Fruit fly (Drosophila melanogaster) whole organism, embryonic: ENCODE data around the gene CG14142.

Experiments
- CG10274 ChIP-seq: fragments of 200-800 bp; sonication (Bioruptor generic); optimal IDR thresholded peaks from 3 replicates; lab custom pipeline; 2017; ENCODE audit warnings: missing biosample characterization, mild to moderate bottlenecking, missing genetic modification characterization
- CG10462 ChIP-seq: fragments of 200-800 bp; sonication (Bioruptor generic); optimal IDR thresholded peaks from 2 replicates; lab custom pipeline; 2016; ENCODE audit warnings: missing biosample characterization, missing genetic modification characterization
- CG10959 ChIP-seq: fragments of 200-800 bp; sonication (Bioruptor generic); IDR thresholded peaks from 2 replicates; pipeline ENCODE4 v1.3.6; 2022; ENCODE audit warnings: missing biosample characterization, missing genetic modification characterization
- CG11723 ChIP-seq: fragments of 200-800 bp; sonication (Bioruptor generic); optimal IDR thresholded peaks from 2 replicates; lab custom pipeline; 2017; ENCODE audit warnings: missing biosample characterization, mild to moderate bottlenecking, missing genetic modification characterization
- CG14441 ChIP-seq: fragments of 200-800 bp; sonication (Bioruptor generic); IDR thresholded peaks from 2 replicates; pipeline ENCODE4 v1.3.6; 2022; ENCODE audit warnings: missing biosample characterization, missing genetic modification characterization
- CG16813 ChIP-seq: fragments of 200-800 bp; sonication (Bioruptor generic); IDR thresholded peaks from 3 replicates; pipeline ENCODE4 v1.3.6; 2022; ENCODE audit warnings: missing biosample characterization, missing genetic modification characterization; ENCODE audit not compliant: partially characterized antibody
- CG17385 ChIP-seq: fragments of 200-800 bp; sonication (Bioruptor generic); optimal IDR thresholded peaks from 3 replicates; lab custom pipeline; 2018; ENCODE audit warnings: missing biosample characterization, mild to moderate bottlenecking, missing genetic modification characterization
- CG17802 ChIP-seq: fragments of 200-800 bp; sonication (Bioruptor generic); optimal IDR thresholded peaks from 2 replicates; lab custom pipeline; 2018; ENCODE audit warnings: missing biosample characterization, mild to moderate bottlenecking, missing genetic modification characterization, moderate library complexity
- CG30403 ChIP-seq: fragments of 200-800 bp; sonication (Bioruptor generic); optimal IDR thresholded peaks from 3 replicates; lab custom pipeline; 2016; ENCODE audit warnings: missing biosample characterization, missing genetic modification characterization
- CG31441 ChIP-seq: fragments of 200-800 bp; sonication (Bioruptor generic); IDR thresholded peaks from 2 replicates; pipeline ENCODE4 v1.3.6; 2022; ENCODE audit warnings: missing biosample characterization, missing genetic modification characterization
- CG34422 ChIP-seq: fragments of 200-800 bp; sonication (Bioruptor generic); IDR thresholded peaks from 3 replicates; pipeline ENCODE4 v1.3.6; 2022; ENCODE audit warnings: missing biosample characterization, missing genetic modification characterization
- CG3847 ChIP-seq: fragments of 200-800 bp; sonication (Bioruptor generic); IDR thresholded peaks from 2 replicates; pipeline ENCODE4 v1.3.6; 2022; ENCODE audit warnings: missing biosample characterization, missing genetic modification characterization
- CG6689 ChIP-seq: fragments of 200-800 bp; sonication (Bioruptor generic); IDR thresholded peaks from 2 replicates; pipeline ENCODE4 v1.3.6; 2022; ENCODE audit warnings: missing biosample characterization, missing genetic modification characterization
- CG7839 ChIP-seq: fragments of 200-800 bp; sonication (Bioruptor generic); optimal IDR thresholded peaks from 3 replicates; lab custom pipeline; 2018; ENCODE audit warnings: missing biosample characterization, mild to moderate bottlenecking, missing genetic modification characterization, moderate library complexity
- CG7963 ChIP-seq: fragments of 200-800 bp; sonication (Bioruptor generic); IDR thresholded peaks from 3 replicates; pipeline ENCODE4 v1.3.6; 2022; ENCODE audit warnings: missing biosample characterization, missing genetic modification characterization; ENCODE audit not compliant: partially characterized antibody
- CG9932 ChIP-seq: fragments of 200-800 bp; sonication (Bioruptor generic); IDR thresholded peaks from 2 replicates; pipeline ENCODE4 v1.3.6; 2022; ENCODE audit warnings: missing biosample characterization, missing genetic modification characterization
- CHES-1-like ChIP-seq: fragments of 200-800 bp; sonication (Bioruptor generic); optimal IDR thresholded peaks from 2 replicates; lab custom pipeline; 2016; ENCODE audit warnings: missing biosample characterization, missing genetic modification characterization
- CTCF ChIP-seq: fragments of 200-800 bp; sonication (Bioruptor generic); optimal IDR thresholded peaks from 2 replicates; lab custom pipeline; 2017; ENCODE audit warnings: missing biosample characterization, mild to moderate bottlenecking, missing genetic modification characterization, moderate library complexity
- CkIIα-i1 ChIP-seq: fragments of 200-800 bp; sonication (Bioruptor generic); IDR thresholded peaks from 2 replicates; pipeline ENCODE4 v1.3.6; 2022; ENCODE audit warnings: missing biosample characterization, missing genetic modification characterization
- CoRest ChIP-seq: fragments of 200-800 bp; sonication (Bioruptor generic); optimal IDR thresholded peaks from 3 replicates; lab custom pipeline; 2018; ENCODE audit warnings: missing biosample characterization, mild to moderate bottlenecking, missing genetic modification characterization, moderate library complexity
- D ChIP-seq, 2 experiments: fragments of 200-800 bp in 1 of 2; fragments of >200 bp in 1 of 2; sonication (Bioruptor generic) in 1 of 2; optimal IDR thresholded peaks; 2 replicates in 1 of 2; 3 replicates in 1 of 2; lab custom pipeline; 2017; ENCODE audit warnings: mild to moderate bottlenecking in 1 of 2, missing biosample characterization in 1 of 2, missing genetic modification characterization in 1 of 2, missing genetic modification reagents in 1 of 2
- D19B ChIP-seq: fragments of 200-800 bp; sonication (Bioruptor generic); optimal IDR thresholded peaks from 2 replicates; lab custom pipeline; 2017; ENCODE audit warnings: missing biosample characterization, mild to moderate bottlenecking, missing genetic modification characterization
- Fer2 ChIP-seq: fragments of 200-800 bp; sonication (Bioruptor generic); optimal IDR thresholded peaks from 2 replicates; lab custom pipeline; 2018; ENCODE audit warnings: missing biosample characterization, mild to moderate bottlenecking, missing genetic modification characterization, moderate library complexity
- Gug ChIP-seq: fragments of 200-800 bp; sonication (Bioruptor generic); IDR thresholded peaks from 4 replicates; pipeline ENCODE4 v1.3.6; 2022; ENCODE audit warnings: missing biosample characterization, missing genetic modification characterization
- Hmr ChIP-seq: fragments of 200-800 bp; sonication (Bioruptor generic); optimal IDR thresholded peaks from 3 replicates; lab custom pipeline; 2017; ENCODE audit warnings: mild to moderate bottlenecking, missing biosample characterization, missing genetic modification reagents, missing genetic modification characterization
- Hsf ChIP-seq: fragments of 200-800 bp; sonication (Bioruptor generic); optimal IDR thresholded peaks from 3 replicates; lab custom pipeline; 2016; ENCODE audit warnings: missing biosample characterization, missing genetic modification characterization
- Mes4 ChIP-seq: fragments of 200-800 bp; sonication (Bioruptor generic); optimal IDR thresholded peaks from 2 replicates; lab custom pipeline; 2016; ENCODE audit warnings: missing biosample characterization, missing genetic modification characterization
- Optix ChIP-seq: fragments of 200-800 bp; sonication (Bioruptor generic); IDR thresholded peaks from 3 replicates; pipeline ENCODE4 v1.3.6; 2022; ENCODE audit warnings: missing biosample characterization, missing genetic modification characterization
- Ssrp ChIP-seq: fragments of 200-800 bp; sonication (Bioruptor generic); optimal IDR thresholded peaks from 2 replicates; lab custom pipeline; 2018; ENCODE audit warnings: missing biosample characterization, mild to moderate bottlenecking, missing genetic modification characterization, moderate library complexity
- bowl ChIP-seq: fragments of 200-800 bp; sonication (Bioruptor generic); IDR thresholded peaks from 2 replicates; pipeline ENCODE4 v1.3.6; 2022; ENCODE audit warnings: missing biosample characterization, missing genetic modification characterization
- dan ChIP-seq: fragments of 200-800 bp; sonication (Bioruptor generic); IDR thresholded peaks from 2 replicates; pipeline ENCODE4 v1.3.6; 2022; ENCODE audit warnings: missing biosample characterization, missing genetic modification characterization
- dm ChIP-seq: fragments of 200-800 bp; sonication (Bioruptor generic); optimal IDR thresholded peaks from 3 replicates; lab custom pipeline; 2016; ENCODE audit warnings: missing biosample characterization, missing genetic modification characterization
- inv ChIP-seq: fragments of 200-800 bp; sonication (Bioruptor generic); IDR thresholded peaks from 2 replicates; pipeline ENCODE4 v1.3.6; 2022; ENCODE audit warnings: missing biosample characterization, missing genetic modification characterization; ENCODE audit not compliant: partially characterized antibody
- jing ChIP-seq: fragments of 200-800 bp; sonication (Bioruptor generic); optimal IDR thresholded peaks from 2 replicates; lab custom pipeline; 2018; ENCODE audit warnings: missing biosample characterization, mild to moderate bottlenecking, missing genetic modification characterization
- knrl ChIP-seq: fragments of 200-800 bp; sonication (Bioruptor generic); IDR thresholded peaks from 3 replicates; pipeline ENCODE4 v1.3.6; 2022; ENCODE audit warnings: missing biosample characterization, missing genetic modification characterization; ENCODE audit not compliant: partially characterized antibody
- lola ChIP-seq, 3 experiments: fragments of >200 bp in 2 of 3; fragments of 200-800 bp in 1 of 3; sonication (Bioruptor generic) in 1 of 3; optimal IDR thresholded peaks; 2 replicates each; lab custom pipeline; 2017 to 2019; ENCODE audit warnings: missing biosample characterization in 3 of 3, missing genetic modification characterization in 3 of 3, mild to moderate bottlenecking in 1 of 3, moderate library complexity in 1 of 3
- lov ChIP-seq, 2 experiments: fragments of 200-800 bp in 1 of 2; fragments of >200 bp in 1 of 2; sonication (Bioruptor generic) in 1 of 2; IDR thresholded peaks in 1 of 2; optimal IDR thresholded peaks in 1 of 2; 2 replicates in 1 of 2; 3 replicates in 1 of 2; pipeline versions ENCODE4 v1.3.6 to Lab custom; 2017 to 2022; ENCODE audit warnings: missing biosample characterization in 1 of 2, missing genetic modification characterization in 1 of 2
- mld ChIP-seq: fragments of 200-800 bp; sonication (Bioruptor generic); IDR thresholded peaks from 3 replicates; pipeline ENCODE4 v1.3.6; 2022; ENCODE audit warnings: missing biosample characterization, missing genetic modification characterization; ENCODE audit not compliant: partially characterized antibody
- nau ChIP-seq: fragments of 200-800 bp; sonication (Bioruptor generic); optimal IDR thresholded peaks from 3 replicates; lab custom pipeline; 2017; ENCODE audit warnings: missing biosample characterization, mild to moderate bottlenecking, missing genetic modification characterization, missing genetic modification reagents
- pan ChIP-seq, 4 experiments: fragments of >200 bp in 3 of 4; fragments of 200-800 bp in 1 of 4; sonication (Bioruptor generic) in 1 of 4; optimal IDR thresholded peaks in 3 of 4; IDR thresholded peaks in 1 of 4; 2 replicates each; pipeline versions ENCODE4 v1.3.6 to Lab custom; 2017 to 2022; ENCODE audit warnings: missing biosample characterization in 2 of 4, missing genetic modification characterization in 2 of 4, mixed read lengths in 1 of 4
- pfk ChIP-seq: fragments of 200-800 bp; sonication (Bioruptor generic); optimal IDR thresholded peaks from 2 replicates; lab custom pipeline; 2018; ENCODE audit warnings: missing biosample characterization, mild to moderate bottlenecking, missing genetic modification characterization, moderate library complexity
- pros ChIP-seq: fragments of 200-800 bp; sonication (Bioruptor generic); optimal IDR thresholded peaks from 3 replicates; lab custom pipeline; 2019; ENCODE audit warnings: missing biosample characterization, mild to moderate bottlenecking, missing genetic modification characterization, moderate library complexity
- shn ChIP-seq: fragments of 200-800 bp; sonication (Bioruptor generic); optimal IDR thresholded peaks from 3 replicates; lab custom pipeline; 2016; ENCODE audit warnings: missing biosample characterization, missing genetic modification characterization
- so ChIP-seq: fragments of 200-800 bp; sonication (Bioruptor generic); IDR thresholded peaks from 3 replicates; pipeline ENCODE4 v1.3.6; 2022; ENCODE audit warnings: missing biosample characterization, missing genetic modification characterization
- sug ChIP-seq: fragments of 200-800 bp; optimal IDR thresholded peaks from 2 replicates; lab custom pipeline; 2019; ENCODE audit warnings: missing biosample characterization, mild to moderate bottlenecking, missing genetic modification characterization, moderate library complexity
- ttk ChIP-seq: fragments of 200-800 bp; sonication (Bioruptor generic); IDR thresholded peaks from 2 replicates; pipeline ENCODE4 v2.1.2; 2022; ENCODE audit warnings: missing biosample characterization, missing genetic modification characterization
- vnd ChIP-seq: fragments of 200-800 bp; sonication (Bioruptor generic); IDR thresholded peaks from 3 replicates; pipeline ENCODE4 v1.3.6; 2022; ENCODE audit warnings: missing biosample characterization, missing genetic modification characterization; ENCODE audit not compliant: partially characterized antibody
- yki ChIP-seq: fragments of >200 bp; optimal IDR thresholded peaks from 3 replicates; lab custom pipeline; 2018

Gene CG14142

dm6 chr3L:11148478-11149251 lies 24.6 kb upstream of the CG14142 start (continued):
- TF ChIP-seq CHES-1-like (GFP tag; lab: Kevin White, UChicago) (no peak), bowl (GFP tag; lab: Robert Waterston, UW) (no peak), Hmr (GFP tag; lab: Kevin White, UChicago) (no peak), CkIIα-i1 (GFP tag; lab: Robert Waterston, UW) (no peak), ttk (GFP tag; lab: Robert Waterston, UW) (0 out of 2 replicates have a peak, but pooled peaks have one; percentile 31), CG17385 (GFP tag; lab: Kevin White, UChicago) (peak; percentile 29), mld (GFP tag; lab: Robert Waterston, UW) (no peak), Mes4 (GFP tag; lab: Kevin White, UChicago) (no peak), yki (no peak), lov (optimal IDR thresholded peaks at IDR 0.05; lab: Kevin White, UChicago) (no peak), lov (GFP tag; IDR thresholded peaks at IDR 0.05; lab: Robert Waterston, UW) (no peak), pfk (GFP tag; lab: Kevin White, UChicago) (no peak), vnd (GFP tag; lab: Robert Waterston, UW) (no peak), Fer2 (tag; lab: Kevin White, UChicago) (no peak), CG14441 (GFP tag; lab: Robert Waterston, UW) (peak; percentile 49; the same call in 1 of the 2 replicates), D (optimal IDR thresholded peaks at IDR 0.05; lab: Kevin White, UChicago) (no peak), D (GFP tag; optimal IDR thresholded peaks at IDR 0.05; lab: Kevin White, UChicago) (peak; percentile 48), CG10959 (no peak), shn (no peak), nau (peak; percentile 38), pan (optimal IDR thresholded peaks at IDR 0.05; lab: Kevin White, UChicago) (no peak), pan (GFP tag; optimal IDR thresholded peaks at IDR 0.05 in 1 of 2, IDR thresholded peaks at IDR 0.05 in 1 of 2) (peak in 1 of 2 experiments; percentile 52), Ssrp (peak; percentile 58), CG7963 (GFP tag; lab: Robert Waterston, UW) (no peak), CG34422 (GFP tag; lab: Robert Waterston, UW) (no peak), CG3847 (GFP tag; lab: Robert Waterston, UW) (0 out of 2 replicates have a peak, but pooled peaks have one; percentile 14), CG16813 (GFP tag; lab: Robert Waterston, UW) (no peak), knrl (GFP tag; lab: Robert Waterston, UW) (no peak), jing (GFP tag; lab: Kevin White, UChicago) (no peak), CG31441 (GFP tag; lab: Robert Waterston, UW) (peak; percentile 70), Hsf (GFP tag; lab: Kevin White, UChicago) (peak; percentile 3), CoRest (peak; percentile 48), sug (tag; lab: Kevin White, UChicago) (no peak), so (no peak), CG9932 (GFP tag; lab: Robert Waterston, UW) (no peak), CG10462 (GFP tag; lab: Kevin White, UChicago) (no peak), CG6689 (GFP tag; lab: Robert Waterston, UW) (peak; percentile 57; the same call in 1 of the 2 replicates), CG30403 (peak; percentile 50), CTCF (GFP tag; lab: Kevin White, UChicago) (no peak), CG17802 (tag; lab: Kevin White, UChicago) (peak; percentile 17), dm (no peak), dan (GFP tag; lab: Robert Waterston, UW) (no peak), CG11723 (GFP tag; lab: Kevin White, UChicago) (no peak), Optix (GFP tag; lab: Robert Waterston, UW) (no peak), CG10274 (GFP tag; lab: Kevin White, UChicago) (no peak), lola (GFP tag; optimal IDR thresholded peaks at IDR 0.05; lab: Kevin White, UChicago) (peak in 1 of 3 experiments; percentile 48), inv (GFP tag; lab: Robert Waterston, UW) (no peak), D19B (no peak), CG7839 (tag; lab: Kevin White, UChicago) (peak; percentile 45), Gug (GFP tag; lab: Robert Waterston, UW) (no peak), pros (GFP tag; lab: Kevin White, UChicago) (peak; percentile 26)
